Worm (Caenorhabditis elegans) whole organism, L4/young adult: ENCODE data around the gene pes-8.

Experiments used
- W03F9.2 ChIP-seq: fragments of 150-350 bp; optimal IDR thresholded peaks from 2 replicates; lab custom pipeline; 2014; ENCODE audit warnings: missing biosample characterization, missing genetic modification characterization
- dao-5 ChIP-seq: sonication (generic microtip); optimal IDR thresholded peaks from 2 replicates; lab custom pipeline; 2016; ENCODE audit warnings: missing genotype, missing genetic modification characterization, moderate library complexity, missing compliant biosample characterization
- him-1 ChIP-seq: sonication (generic microtip); optimal IDR thresholded peaks from 2 replicates; lab custom pipeline; 2016; ENCODE audit warnings: missing genotype, missing genetic modification reagents, missing genetic modification characterization, missing compliant biosample characterization

ce11 chrX:9274574-9274973 is 23.0 kb downstream of the pes-8 start, which contains the start of gene B0416.10:
- TF ChIP-seq him-1 (tag; lab: Kevin White, UChicago): no peak
- no peak for TF ChIP-seq W03F9.2 (tag; lab: Kevin White, UChicago)
- no peak for TF ChIP-seq dao-5 (tag; lab: Kevin White, UChicago)
